Fruit fly (Drosophila melanogaster): ENCODE results near the gene Jhbp15.

The Jhbp15 gene

DNA sequence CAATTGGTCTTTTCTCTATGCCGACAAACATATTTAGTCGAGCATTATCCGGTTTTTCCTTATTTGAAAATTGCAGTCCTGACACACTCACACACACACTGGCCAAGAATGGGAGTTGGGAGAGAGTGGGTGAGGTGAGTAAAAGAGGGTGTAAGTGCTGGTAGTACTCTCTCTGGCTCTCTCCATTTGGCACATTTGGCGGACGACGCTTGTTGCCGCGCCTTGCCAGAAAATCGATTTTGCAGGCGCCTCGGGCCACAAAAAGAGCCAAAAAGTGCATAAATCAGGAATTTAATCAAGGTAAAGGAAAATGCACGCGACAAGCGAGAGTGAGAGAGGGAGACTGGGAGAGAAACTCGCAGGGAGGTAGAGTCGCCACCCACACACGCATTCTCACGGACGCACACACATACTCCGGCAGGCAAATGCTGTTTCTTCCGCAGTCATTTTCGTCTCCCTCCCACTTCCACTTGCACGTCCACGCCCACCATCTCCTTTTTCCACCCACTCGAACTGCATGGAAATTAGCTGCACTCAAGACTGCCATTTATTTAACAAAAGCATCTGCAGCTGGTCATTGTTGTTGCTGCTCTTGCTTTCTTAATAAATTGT, 45.9 kb upstream of the Jhbp15 start (continued):
- no peak for TF ChIP-seq E2f1 (GFP tag; IDR thresholded peaks at IDR 0.05)
- no peak for TF ChIP-seq C15 (GFP tag; IDR thresholded peaks at IDR 0.05)
- no peak for TF ChIP-seq CG4820 (GFP tag; optimal IDR thresholded peaks at IDR 0.05)
- no peak for TF ChIP-seq dmrt11E (tag; optimal IDR thresholded peaks at IDR 0.05)
- peak in 1 of 2 experiments; percentile 18 for TF ChIP-seq insv (GFP tag; optimal IDR thresholded peaks at IDR 0.05)
- no peak for TF ChIP-seq Poxn (GFP tag; IDR thresholded peaks at IDR 0.05)
- TF ChIP-seq CG10431 (GFP tag; optimal IDR thresholded peaks at IDR 0.05) = no peak
- TF ChIP-seq H15 (GFP tag; IDR thresholded peaks at IDR 0.05) = no peak
- TF ChIP-seq dan (GFP tag; IDR thresholded peaks at IDR 0.05) = no peak
- no peak for TF ChIP-seq CG32772 (GFP tag; IDR thresholded peaks at IDR 0.05)
- no peak for TF ChIP-seq Sry-β (GFP tag; optimal IDR thresholded peaks at IDR 0.05)
- TF ChIP-seq prd (optimal IDR thresholded peaks at IDR 0.05) = no peak
- no peak for TF ChIP-seq prd (GFP tag; IDR thresholded peaks at IDR 0.05)
- no peak for TF ChIP-seq zfh2 (GFP tag; optimal IDR thresholded peaks at IDR 0.05)
- no peak for TF ChIP-seq Stat92E (GFP tag; optimal IDR thresholded peaks at IDR 0.05)
- no peak for TF ChIP-seq ATbp (GFP tag; optimal IDR thresholded peaks at IDR 0.05)
- TF ChIP-seq CG17186 (GFP tag; optimal IDR thresholded peaks at IDR 0.05) = no peak
- no peak for TF ChIP-seq CG15073 (GFP tag; optimal IDR thresholded peaks at IDR 0.05)
- no peak for TF ChIP-seq CG7745 (tag; optimal IDR thresholded peaks at IDR 0.05)
- TF ChIP-seq sob (GFP tag; IDR thresholded peaks at IDR 0.05) = no peak
- TF ChIP-seq btn (GFP tag; optimal IDR thresholded peaks at IDR 0.05) = no peak
- TF ChIP-seq CG10979 (tag; optimal IDR thresholded peaks at IDR 0.05) = no peak
- no peak for TF ChIP-seq CG6175 (GFP tag; IDR thresholded peaks at IDR 0.05)
- TF ChIP-seq H2.0 (GFP tag; IDR thresholded peaks at IDR 0.05) = no peak
- no peak for TF ChIP-seq CG9876 (GFP tag; optimal IDR thresholded peaks at IDR 0.05)
- TF ChIP-seq CG13894 (tag; optimal IDR thresholded peaks at IDR 0.05) = no peak
- no peak for TF ChIP-seq kay (GFP tag; optimal IDR thresholded peaks at IDR 0.05)
- TF ChIP-seq CG12071 (GFP tag; optimal IDR thresholded peaks at IDR 0.05) = no peak
- no peak for TF ChIP-seq mam (GFP tag; optimal IDR thresholded peaks at IDR 0.05)
- TF ChIP-seq hkb (optimal IDR thresholded peaks at IDR 0.05) = no peak
- TF ChIP-seq hkb (GFP tag; IDR thresholded peaks at IDR 0.05) = 0 out of 2 replicates have a peak, but pooled peaks have one; percentile 14
- no peak for TF ChIP-seq MTF-1 (GFP tag; optimal IDR thresholded peaks at IDR 0.05; ENCODE audit: borderline replicate concordance)
- no peak for TF ChIP-seq ind (GFP tag; optimal IDR thresholded peaks at IDR 0.05)
- peak; percentile 70 to 72 for TF ChIP-seq Trl (optimal IDR thresholded peaks at IDR 0.05)
- TF ChIP-seq Trl (GFP tag; optimal IDR thresholded peaks at IDR 0.05) = no peak
- TF ChIP-seq Atf3 (GFP tag; optimal IDR thresholded peaks at IDR 0.05) = no peak
- TF ChIP-seq CG12942 (GFP tag; optimal IDR thresholded peaks at IDR 0.05) = no peak
- TF ChIP-seq chm (GFP tag; IDR thresholded peaks at IDR 0.05) = no peak
- TF ChIP-seq CG2712 (tag; optimal IDR thresholded peaks at IDR 0.05) = no peak
- no peak for TF ChIP-seq caup (GFP tag; optimal IDR thresholded peaks at IDR 0.05; ENCODE audit: severe bottlenecking)
- no peak for TF ChIP-seq CG10147 (GFP tag; optimal IDR thresholded peaks at IDR 0.05)
- peak; percentile 49 for TF ChIP-seq CG6689 (GFP tag; IDR thresholded peaks at IDR 0.05)
- peak; percentile 42; the same call in 1 of the 4 replicates for TF ChIP-seq Dll (GFP tag; IDR thresholded peaks at IDR 0.05; ENCODE audit: partially characterized antibody)
- no peak for TF ChIP-seq Dp (GFP tag; optimal IDR thresholded peaks at IDR 0.05)
- TF ChIP-seq shn (GFP tag; optimal IDR thresholded peaks at IDR 0.05) = no peak
- TF ChIP-seq CG6683 (GFP tag; optimal IDR thresholded peaks at IDR 0.05) = no peak
- no peak for TF ChIP-seq Atf6 (GFP tag; IDR thresholded peaks at IDR 0.05)
- TF ChIP-seq stc (GFP tag; IDR thresholded peaks at IDR 0.05) = no peak
- no peak for TF ChIP-seq lab (GFP tag; optimal IDR thresholded peaks at IDR 0.05)
- no peak for TF ChIP-seq slp2 (GFP tag; optimal IDR thresholded peaks at IDR 0.05)
- 0 out of 2 replicates have a peak, but pooled peaks have one; percentile 6 for TF ChIP-seq Scr (GFP tag; IDR thresholded peaks at IDR 0.05; ENCODE audit: partially characterized antibody)

Measured in whole organism, embryonic.